Fruit fly (Drosophila melanogaster): ENCODE measurements around the gene CG33500.

Gene CG33500

dm6 chr3L:11531994-11532732 lies 23.7 kb downstream of the CG33500 start:
- TF ChIP-seq fd59A (GFP tag; optimal IDR thresholded peaks at IDR 0.05), result no peak
- peak; percentile 46 for TF ChIP-seq CG32006 (GFP tag; optimal IDR thresholded peaks at IDR 0.05)
- TF ChIP-seq Eip78C (GFP tag), result peak; percentile 56
- peak; percentile 15; the same call in 1 of the 2 replicates for TF ChIP-seq CG15336 (GFP tag; IDR thresholded peaks at IDR 0.05)
- peak; percentile 7 for TF ChIP-seq CG3032 (tag; optimal IDR thresholded peaks at IDR 0.05)
- peak; percentile 28 for TF ChIP-seq CG6276 (GFP tag; optimal IDR thresholded peaks at IDR 0.05)

- TF ChIP-seq CG6163 (GFP tag; IDR thresholded peaks at IDR 0.05) (no peak), CG7368 (GFP tag; optimal IDR thresholded peaks at IDR 0.05) (no peak), vri (GFP tag; optimal IDR thresholded peaks at IDR 0.05) (no peak), Hr38 (GFP tag; optimal IDR thresholded peaks at IDR 0.05) (no peak), CG4318 (GFP tag; optimal IDR thresholded peaks at IDR 0.05) (peak; percentile 10), CG8319 (GFP tag; optimal IDR thresholded peaks at IDR 0.05) (peak; percentile 4), Sox14 (GFP tag; optimal IDR thresholded peaks at IDR 0.05) (peak; percentile 47), Lpt (GFP tag; optimal IDR thresholded peaks at IDR 0.05) (no peak), CG31627 (GFP tag; optimal IDR thresholded peaks at IDR 0.05) (peak; percentile 68), eg (GFP tag; IDR thresholded peaks at IDR 0.05) (no peak), cyc (GFP tag; optimal IDR thresholded peaks at IDR 0.05) (peak; percentile 25), esn (GFP tag; optimal IDR thresholded peaks at IDR 0.05) (peak; percentile 73), Hr39 (GFP tag; optimal IDR thresholded peaks at IDR 0.05) (peak; percentile 71), Sox15 (GFP tag; optimal IDR thresholded peaks at IDR 0.05) (no peak), svp (GFP tag) (peak; percentile 77), Ets96B (tag; optimal IDR thresholded peaks at IDR 0.05) (no peak), lz (GFP tag; optimal IDR thresholded peaks at IDR 0.05) (peak; percentile 60), CG8632 (GFP tag; optimal IDR thresholded peaks at IDR 0.05) (peak; percentile 54), Met (GFP tag; optimal IDR thresholded peaks at IDR 0.05) (peak; percentile 61), Eip93F (GFP tag; optimal IDR thresholded peaks at IDR 0.05) (no peak), fkh (GFP tag; optimal IDR thresholded peaks at IDR 0.05) (no peak), CG10669 (GFP tag; optimal IDR thresholded peaks at IDR 0.05) (no peak), CG34406 (GFP tag; optimal IDR thresholded peaks at IDR 0.05) (peak; percentile 44), CG1621 (tag; optimal IDR thresholded peaks at IDR 0.05) (no peak), Blimp-1 (GFP tag; optimal IDR thresholded peaks at IDR 0.05) (no peak), OdsH (GFP tag; optimal IDR thresholded peaks at IDR 0.05) (peak; percentile 42), CG3919 (GFP tag; optimal IDR thresholded peaks at IDR 0.05) (peak; percentile 22), Sox102F (GFP tag; optimal IDR thresholded peaks at IDR 0.05) (peak; percentile 55), Eip75B (GFP tag; optimal IDR thresholded peaks at IDR 0.05) (peak; percentile 43), achi (GFP tag; optimal IDR thresholded peaks at IDR 0.05) (peak; percentile 43), CG11762 (GFP tag; optimal IDR thresholded peaks at IDR 0.05; ENCODE audit: insufficient read depth) (peak; percentile 26), salr (GFP tag; optimal IDR thresholded peaks at IDR 0.05) (peak in 1 of 2 experiments; percentile 13), Eip78C (GFP tag) (peak; percentile 79), CG9139 (GFP tag; optimal IDR thresholded peaks at IDR 0.05) (no peak), CG6792 (GFP tag; optimal IDR thresholded peaks at IDR 0.05) (peak; percentile 33), Gug (GFP tag; IDR thresholded peaks at IDR 0.05) (no peak), acj6 (GFP tag; optimal IDR thresholded peaks at IDR 0.05) (peak; percentile 46), CG6276 (GFP tag; optimal IDR thresholded peaks at IDR 0.05) (no peak), topi (GFP tag; optimal IDR thresholded peaks at IDR 0.05) (peak; percentile 65), dsx (GFP tag; optimal IDR thresholded peaks at IDR 0.05; ENCODE audit: poor library complexity, severe bottlenecking) (no peak), CG8119 (GFP tag; IDR thresholded peaks at IDR 0.05) (peak; percentile 37; the same call in 2 of the 3 replicates), CG15336 (GFP tag; IDR thresholded peaks at IDR 0.05) (peak; percentile 35; the same call in 1 of the 2 replicates), net (GFP tag; optimal IDR thresholded peaks at IDR 0.05) (peak; percentile 19), CG10631 (GFP tag; optimal IDR thresholded peaks at IDR 0.05) (no peak), CG6808 (GFP tag; optimal IDR thresholded peaks at IDR 0.05) (no peak)
Measured at dm6 chr3L:11533704-11534319, 25.4 kb downstream of the CG33500 start.
